Worm (Caenorhabditis elegans) whole organism, young adult: ENCODE results near the gene ctps-1.
A peak's percentile ranks its signal among the peaks of the same experiment; 100 is the strongest.

Experiments used
- B0019.2 ChIP-seq: fragments of 200-800 bp; sonication (Bioruptor generic); conservative IDR thresholded peaks from 2 replicates; pipeline ENCODE4 v1.3.6; 2022; ENCODE audit warnings: missing genetic modification reagents, missing genetic modification characterization, missing compliant biosample characterization
- C17E4.6 ChIP-seq: fragments of 200-800 bp; sonication (Bioruptor generic); IDR thresholded peaks from 2 replicates; pipeline ENCODE4 v1.3.6; 2022; ENCODE audit warnings: missing genetic modification reagents, missing genetic modification characterization, missing compliant biosample characterization
- D2030.7 ChIP-seq: fragments of 200-800 bp; sonication (Bioruptor generic); IDR thresholded peaks from 2 replicates; pipeline ENCODE4 v1.3.6; 2022; ENCODE audit warnings: missing genetic modification reagents, missing genetic modification characterization, missing compliant biosample characterization
- F22D6.2 ChIP-seq: sonication (generic microtip); optimal IDR thresholded peaks from 2 replicates; lab custom pipeline; 2016; ENCODE audit warnings: mild to moderate bottlenecking, missing genetic modification characterization, missing compliant biosample characterization
- F23B12.7 ChIP-seq: sonication (generic microtip); optimal IDR thresholded peaks from 2 replicates; lab custom pipeline; 2017; ENCODE audit warnings: missing genetic modification characterization, mild to moderate bottlenecking, missing compliant biosample characterization, antibody characterized with exemption, moderate library complexity; ENCODE audit not compliant: insufficient read depth
- F33H1.4 ChIP-seq: fragments of 200-800 bp; sonication (Bioruptor generic); IDR thresholded peaks from 2 replicates; pipeline ENCODE4 v1.3.6; 2022; ENCODE audit warnings: missing genetic modification reagents, missing genetic modification characterization, missing compliant biosample characterization
- F55B11.4 ChIP-seq: sonication (generic microtip); optimal IDR thresholded peaks from 2 replicates; lab custom pipeline; 2016; ENCODE audit warnings: missing compliant biosample characterization, missing genetic modification characterization, borderline replicate concordance; ENCODE audit not compliant: insufficient read depth
- K12H6.12 ChIP-seq: fragments of 200-800 bp; sonication (Bioruptor generic); optimal IDR thresholded peaks from 2 replicates; lab custom pipeline; 2018; ENCODE audit warnings: mild to moderate bottlenecking, missing genetic modification characterization, missing compliant biosample characterization
- Y56A3A.18 ChIP-seq: fragments of 200-800 bp; sonication (Bioruptor generic); IDR thresholded peaks from 2 replicates; pipeline ENCODE4 v1.3.6; 2022; ENCODE audit warnings: missing genetic modification reagents, missing genetic modification characterization, missing compliant biosample characterization
- Y95B8A.8 ChIP-seq: fragments of 200-800 bp; sonication (Bioruptor generic); IDR thresholded peaks from 2 replicates; pipeline ENCODE4 v1.3.6; 2022; ENCODE audit warnings: missing genetic modification reagents, missing genetic modification characterization, missing compliant biosample characterization
- ZK185.1 ChIP-seq: sonication (generic microtip); optimal IDR thresholded peaks from 2 replicates; lab custom pipeline; 2016; ENCODE audit warnings: mild to moderate bottlenecking, missing genetic modification characterization, missing compliant biosample characterization; ENCODE audit not compliant: poor library complexity, severe bottlenecking
- ama-1 ChIP-seq, 3 experiments: fragments of 150-350 bp in 1 of 3; sonication (generic microtip) in 2 of 3; optimal IDR thresholded peaks; 2 replicates each; lab custom pipeline; 2014 to 2018; ENCODE audit warnings: missing biosample characterization in 2 of 3, missing genetic modification characterization in 2 of 3, missing genetic modification reagents in 2 of 3
- athp-1 ChIP-seq: sonication (generic microtip); optimal IDR thresholded peaks from 2 replicates; lab custom pipeline; 2017; ENCODE audit warnings: mild to moderate bottlenecking, missing genetic modification characterization, missing compliant biosample characterization
- attf-6 ChIP-seq: fragments of 200-800 bp; sonication (Bioruptor generic); IDR thresholded peaks from 2 replicates; pipeline ENCODE4 v1.3.6; 2022; ENCODE audit warnings: missing genetic modification reagents, missing genetic modification characterization, missing compliant biosample characterization
- bed-2 ChIP-seq: fragments of 200-800 bp; sonication (Bioruptor generic); IDR thresholded peaks from 2 replicates; pipeline ENCODE4 v1.3.6; 2022; ENCODE audit warnings: missing genetic modification reagents, missing genetic modification characterization, missing compliant biosample characterization
- ccch-3 ChIP-seq: fragments of 200-800 bp; sonication (Bioruptor generic); optimal IDR thresholded peaks from 2 replicates; lab custom pipeline; 2018; ENCODE audit warnings: mild to moderate bottlenecking, missing genetic modification characterization, missing compliant biosample characterization
- ceh-100 ChIP-seq: fragments of 200-800 bp; sonication (Bioruptor generic); IDR thresholded peaks from 2 replicates; pipeline ENCODE4 v1.3.6; 2022; ENCODE audit warnings: missing genetic modification reagents, missing genetic modification characterization, missing compliant biosample characterization
- ceh-79 ChIP-seq: sonication (generic microtip); optimal IDR thresholded peaks from 2 replicates; lab custom pipeline; 2017; ENCODE audit warnings: mild to moderate bottlenecking, missing genetic modification characterization, missing compliant biosample characterization
- ceh-91 ChIP-seq: fragments of 200-800 bp; sonication (Bioruptor generic); IDR thresholded peaks from 2 replicates; pipeline ENCODE4 v1.3.6; 2022; ENCODE audit warnings: missing genetic modification reagents, missing genetic modification characterization, missing compliant biosample characterization
- die-1 ChIP-seq: sonication (generic microtip); optimal IDR thresholded peaks from 2 replicates; lab custom pipeline; 2016; ENCODE audit warnings: missing genotype, mild to moderate bottlenecking, missing genetic modification characterization, missing compliant biosample characterization
- dpl-1 ChIP-seq: fragments of 150-350 bp; optimal IDR thresholded peaks from 2 replicates; lab custom pipeline; 2014; ENCODE audit warnings: missing biosample characterization, missing genetic modification reagents, missing genetic modification characterization
- efl-1 ChIP-seq: fragments of 150-350 bp; optimal IDR thresholded peaks from 2 replicates; lab custom pipeline; 2014; ENCODE audit warnings: missing biosample characterization, missing genetic modification reagents, missing genetic modification characterization
- gei-17 ChIP-seq: fragments of 200-800 bp; sonication (Bioruptor generic); optimal IDR thresholded peaks from 2 replicates; lab custom pipeline; 2018; ENCODE audit warnings: mild to moderate bottlenecking, missing genetic modification characterization, missing compliant biosample characterization
- hrde-1 ChIP-seq: sonication (generic microtip); optimal IDR thresholded peaks from 2 replicates; lab custom pipeline; 2016; ENCODE audit warnings: missing genetic modification characterization, mild to moderate bottlenecking, missing compliant biosample characterization, moderate library complexity, missing genotype, missing genetic modification reagents, borderline replicate concordance
- lin-54 ChIP-seq: fragments of 200-800 bp; sonication (Bioruptor generic); optimal IDR thresholded peaks from 2 replicates; lab custom pipeline; 2018; ENCODE audit warnings: mild to moderate bottlenecking, missing genetic modification characterization, missing compliant biosample characterization
- lsl-1 ChIP-seq: fragments of 200-800 bp; sonication (Bioruptor generic); optimal IDR thresholded peaks from 2 replicates; lab custom pipeline; 2018; ENCODE audit warnings: mild to moderate bottlenecking, missing genetic modification characterization, moderate library complexity, missing compliant biosample characterization
- madf-3 ChIP-seq: fragments of 200-800 bp; sonication (Bioruptor generic); IDR thresholded peaks from 2 replicates; pipeline ENCODE4 v1.3.6; 2022; ENCODE audit warnings: missing genetic modification reagents, missing genetic modification characterization, missing compliant biosample characterization
- madf-6 ChIP-seq: fragments of 200-800 bp; sonication (Bioruptor generic); IDR thresholded peaks from 2 replicates; pipeline ENCODE4 v1.3.6; 2022; ENCODE audit warnings: missing genetic modification reagents, missing genetic modification characterization, missing compliant biosample characterization
- madf-8 ChIP-seq: fragments of 200-800 bp; sonication (Bioruptor generic); conservative IDR thresholded peaks from 2 replicates; pipeline ENCODE4 v1.3.6; 2022; ENCODE audit warnings: missing genetic modification reagents, missing genetic modification characterization, missing compliant biosample characterization
- mel-28 ChIP-seq: sonication (generic microtip); optimal IDR thresholded peaks from 2 replicates; lab custom pipeline; 2016; ENCODE audit warnings: borderline replicate concordance, mild to moderate bottlenecking, missing genetic modification characterization, missing compliant biosample characterization
- somi-1 ChIP-seq: fragments of 200-800 bp; sonication (Bioruptor generic); optimal IDR thresholded peaks from 2 replicates; lab custom pipeline; 2018; ENCODE audit warnings: mild to moderate bottlenecking, missing genetic modification characterization, missing compliant biosample characterization
- tbp1 ChIP-seq: fragments of 200-800 bp; sonication (Bioruptor generic); optimal IDR thresholded peaks from 2 replicates; lab custom pipeline; 2018; ENCODE audit warnings: mild to moderate bottlenecking, missing genetic modification characterization, missing compliant biosample characterization
- tbx-9 ChIP-seq: sonication (generic microtip); optimal IDR thresholded peaks from 2 replicates; lab custom pipeline; 2016; ENCODE audit warnings: borderline replicate concordance, missing genetic modification characterization, inconsistent platforms, missing compliant biosample characterization
- unc-130 ChIP-seq: sonication (generic microtip); optimal IDR thresholded peaks from 2 replicates; lab custom pipeline; 2016; ENCODE audit warnings: missing genetic modification reagents, missing genetic modification characterization, missing compliant biosample characterization
- unc-62 ChIP-seq: fragments of 150-350 bp; optimal IDR thresholded peaks from 2 replicates; lab custom pipeline; 2014; ENCODE audit warnings: missing biosample characterization, missing genetic modification reagents, missing genetic modification characterization
- ztf-18 ChIP-seq: sonication (generic microtip); optimal IDR thresholded peaks from 2 replicates; lab custom pipeline; 2016; ENCODE audit warnings: missing genotype, mild to moderate bottlenecking, missing genetic modification characterization, missing compliant biosample characterization
- ztf-22 ChIP-seq: fragments of 200-800 bp; sonication (Bioruptor generic); optimal IDR thresholded peaks from 2 replicates; lab custom pipeline; 2018; ENCODE audit warnings: mild to moderate bottlenecking, missing genetic modification characterization, moderate library complexity, missing compliant biosample characterization
- ztf-28 ChIP-seq: fragments of 200-800 bp; sonication (Bioruptor generic); IDR thresholded peaks from 2 replicates; pipeline ENCODE4 v1.3.6; 2022; ENCODE audit warnings: missing genetic modification reagents, missing genetic modification characterization, missing compliant biosample characterization

The ctps-1 gene

DNA sequence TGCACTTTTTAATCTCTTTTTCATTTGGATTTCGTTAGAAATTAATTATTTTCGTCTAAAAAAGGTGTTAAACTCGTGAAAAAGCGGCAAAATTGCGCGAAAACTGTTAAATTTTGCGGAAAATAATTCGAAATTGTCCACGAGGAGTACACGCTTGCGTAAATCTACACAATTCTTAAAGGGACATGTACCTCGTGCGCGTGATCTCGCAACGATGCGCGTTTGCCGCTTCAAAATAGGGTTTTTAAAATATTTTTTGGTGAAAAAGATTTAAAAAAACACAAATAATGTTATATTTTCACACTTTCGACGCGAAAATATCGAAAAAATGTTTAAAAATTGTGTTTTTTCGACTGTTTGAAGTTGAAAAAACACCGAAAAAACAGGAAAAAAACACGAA is 1.4 kb upstream of the ctps-1 start:
- TF ChIP-seq F23B12.7 (tag; lab: Kevin White, UChicago) (no peak), F55B11.4 (no peak), ama-1 (optimal IDR thresholded peaks at IDR 0.05; lab: Kevin White, UChicago) (no peak), ama-1 (GFP tag; optimal IDR thresholded peaks at IDR 0.05; lab: Kevin White, UChicago) (no peak), D2030.7 (GFP tag; lab: Robert Waterston, UW) (peak; percentile 10; the same call in 1 of the 2 replicates), die-1 (no peak), F33H1.4 (GFP tag; lab: Robert Waterston, UW) (peak; percentile 69), bed-2 (GFP tag; lab: Robert Waterston, UW) (no peak), efl-1 (peak; percentile 59), hrde-1 (no peak), tbp1 (peak; percentile 17), unc-130 (no peak), attf-6 (GFP tag; lab: Robert Waterston, UW) (peak; percentile 43; the same call in 1 of the 2 replicates), ztf-22 (GFP tag; lab: Kevin White, UChicago) (no peak), madf-3 (GFP tag; lab: Robert Waterston, UW) (no peak), mel-28 (tag; lab: Kevin White, UChicago) (no peak), ztf-18 (tag; lab: Kevin White, UChicago) (peak; percentile 48), Y56A3A.18 (GFP tag; lab: Robert Waterston, UW) (no peak), ztf-28 (GFP tag; lab: Robert Waterston, UW) (no peak), dpl-1 (GFP tag; lab: Kevin White, UChicago) (peak; percentile 35), ceh-91 (GFP tag; lab: Robert Waterston, UW) (peak; percentile 49; the same call in 1 of the 2 replicates), somi-1 (GFP tag; lab: Kevin White, UChicago) (no peak), K12H6.12 (tag; lab: Kevin White, UChicago) (no peak), lsl-1 (GFP tag; lab: Kevin White, UChicago) (peak; percentile 55), Y95B8A.8 (GFP tag; lab: Robert Waterston, UW) (no peak), ceh-79 (no peak), unc-62 (GFP tag; lab: Kevin White, UChicago) (no peak), lin-54 (GFP tag; lab: Kevin White, UChicago) (peak; percentile 32), ZK185.1 (tag; lab: Kevin White, UChicago) (no peak), F22D6.2 (tag; lab: Kevin White, UChicago) (no peak), madf-8 (GFP tag; lab: Robert Waterston, UW) (0 out of 2 replicates have a peak, but pooled peaks have one; percentile 28), madf-6 (peak; percentile 48; the same call in 1 of the 2 replicates), B0019.2 (GFP tag; lab: Robert Waterston, UW) (peak; percentile 82)

- TF ChIP-seq gei-17 (GFP tag; lab: Kevin White, UChicago) (no peak), tbx-9 (tag; lab: Kevin White, UChicago) (no peak), C17E4.6 (no peak), ceh-100 (GFP tag; lab: Robert Waterston, UW) (no peak), athp-1 (tag; lab: Kevin White, UChicago) (no peak), hrde-1 (no peak), ccch-3 (no peak)
These were observed 599 bp upstream of the ctps-1 start for ce11 chrV:16794079-16794478.
